Worm (Caenorhabditis elegans): ENCODE measurements around the gene best-20.

Gene best-20

ce11 chrIV:3797442-3797841 is 41.4 kb downstream of the best-20 start:
- TF ChIP-seq sea-1 (GFP tag; conservative IDR thresholded peaks at IDR 0.05) = no peak
- no peak for TF ChIP-seq ceh-13 (GFP tag; optimal IDR thresholded peaks at IDR 0.05)

ce11 chrIV:3800952-3801351 is 44.9 kb downstream of the best-20 start, which contains the start of gene osm-3:
Gene osm-3, minus strand, starts transcription at chrIV:3801052.
- no peak for TF ChIP-seq tra-4 (tag; optimal IDR thresholded peaks at IDR 0.05)
- TF ChIP-seq tbx-37 (GFP tag; conservative IDR thresholded peaks at IDR 0.05) = no peak
- TF ChIP-seq ceh-36 (tag; optimal IDR thresholded peaks at IDR 0.05) = no peak

- TF ChIP-seq pes-1 (GFP tag; IDR thresholded peaks at IDR 0.05) = peak; percentile 50; the same call in 1 of the 2 replicates
- TF ChIP-seq ceh-36 (tag; optimal IDR thresholded peaks at IDR 0.05) = no peak
- TF ChIP-seq tbx-37 (GFP tag; conservative IDR thresholded peaks at IDR 0.05) = peak; percentile 63; the same call in 1 of the 2 replicates
- TF ChIP-seq ets-7 (tag; optimal IDR thresholded peaks at IDR 0.05) = no peak
- TF ChIP-seq aly-1 (tag; optimal IDR thresholded peaks at IDR 0.05) = no peak
- TF ChIP-seq tbx-11 (GFP tag; IDR thresholded peaks at IDR 0.05) = no peak
Observed at ce11 chrIV:3803252-3803651, 47.2 kb downstream of the best-20 start, which contains the start of the genes algn-14 and M02B7.2. Gene algn-14, minus strand, starts transcription at chrIV:3803426. Gene M02B7.2, plus strand, starts transcription at chrIV:3803581.

ce11 chrIV:3805219-3805618 is 49.2 kb downstream of the best-20 start, which contains the start of gene fbxc-47:
Gene fbxc-47, plus strand, starts transcription at chrIV:3805519.
- TF ChIP-seq tbx-11 (GFP tag; IDR thresholded peaks at IDR 0.05) = no peak
- TF ChIP-seq tbx-37 (GFP tag; conservative IDR thresholded peaks at IDR 0.05) = no peak
- no peak for TF ChIP-seq B0310.2 (tag; optimal IDR thresholded peaks at IDR 0.05)
- no peak for TF ChIP-seq scrt-1 (GFP tag; IDR thresholded peaks at IDR 0.05)
- TF ChIP-seq F13C5.2 (tag; optimal IDR thresholded peaks at IDR 0.05) = no peak
- TF ChIP-seq flt-1 (GFP tag; IDR thresholded peaks at IDR 0.05) = no peak
- no peak for TF ChIP-seq ceh-36 (tag; optimal IDR thresholded peaks at IDR 0.05)
- no peak for TF ChIP-seq hmg-4 (GFP tag; optimal IDR thresholded peaks at IDR 0.05)
- TF ChIP-seq pes-1 (GFP tag; IDR thresholded peaks at IDR 0.05) = no peak
- no peak for TF ChIP-seq hmbx-1 (tag; optimal IDR thresholded peaks at IDR 0.05)
- no peak for TF ChIP-seq tra-4 (tag; optimal IDR thresholded peaks at IDR 0.05)
- no peak for TF ChIP-seq sea-1 (GFP tag; conservative IDR thresholded peaks at IDR 0.05)
- TF ChIP-seq hnd-1 (tag; optimal IDR thresholded peaks at IDR 0.05) = no peak
- TF ChIP-seq ama-1 (optimal IDR thresholded peaks at IDR 0.05) = no peak

ce11 chrIV:3807092-3807491 is 51.1 kb downstream of the best-20 start, which contains the start of gene M02B7.7:
Gene M02B7.7, minus strand, starts transcription at chrIV:3807192.
- TF ChIP-seq pes-1 (GFP tag; IDR thresholded peaks at IDR 0.05) (no peak), ceh-13 (GFP tag; optimal IDR thresholded peaks at IDR 0.05) (no peak), aly-1 (tag; optimal IDR thresholded peaks at IDR 0.05) (no peak), tbx-11 (GFP tag; IDR thresholded peaks at IDR 0.05) (no peak), B0310.2 (tag; optimal IDR thresholded peaks at IDR 0.05) (no peak), sea-1 (GFP tag; conservative IDR thresholded peaks at IDR 0.05) (no peak), hmbx-1 (tag; optimal IDR thresholded peaks at IDR 0.05) (no peak), flt-1 (GFP tag; IDR thresholded peaks at IDR 0.05) (no peak), ama-1 (optimal IDR thresholded peaks at IDR 0.05) (no peak), ets-7 (tag; optimal IDR thresholded peaks at IDR 0.05) (no peak), F13C5.2 (tag; optimal IDR thresholded peaks at IDR 0.05) (no peak), tbx-37 (GFP tag; conservative IDR thresholded peaks at IDR 0.05) (no peak), tra-4 (tag; optimal IDR thresholded peaks at IDR 0.05) (no peak), scrt-1 (GFP tag; IDR thresholded peaks at IDR 0.05) (no peak)

- TF ChIP-seq aly-1 (tag; optimal IDR thresholded peaks at IDR 0.05) = no peak
- no peak for TF ChIP-seq scrt-1 (GFP tag; IDR thresholded peaks at IDR 0.05)
- TF ChIP-seq hnd-1 (tag; optimal IDR thresholded peaks at IDR 0.05) = no peak
- TF ChIP-seq tbx-11 (GFP tag; IDR thresholded peaks at IDR 0.05) = no peak
- TF ChIP-seq hmg-4 (GFP tag; optimal IDR thresholded peaks at IDR 0.05) = peak; percentile 65
- no peak for TF ChIP-seq ets-7 (tag; optimal IDR thresholded peaks at IDR 0.05)
- no peak for TF ChIP-seq ceh-36 (tag; optimal IDR thresholded peaks at IDR 0.05)
- no peak for TF ChIP-seq tra-4 (tag; optimal IDR thresholded peaks at IDR 0.05)
- TF ChIP-seq ama-1 (optimal IDR thresholded peaks at IDR 0.05) = no peak
- TF ChIP-seq pes-1 (GFP tag; IDR thresholded peaks at IDR 0.05) = peak; percentile 55
- TF ChIP-seq F13C5.2 (tag; optimal IDR thresholded peaks at IDR 0.05) = no peak
- TF ChIP-seq flt-1 (GFP tag; IDR thresholded peaks at IDR 0.05) = no peak
- TF ChIP-seq ceh-13 (GFP tag; optimal IDR thresholded peaks at IDR 0.05) = no peak
Observed at ce11 chrIV:3807545-3807944, 51.5 kb downstream of the best-20 start.

Data from whole organism, early embryonic.